Fruit fly (Drosophila melanogaster): Measurements from ENCODE around the gene CG3598.

dm6 chrX:2907105-2907694 is 29.6 kb upstream of the CG3598 start:
- TF ChIP-seq CG6276 (GFP tag; optimal IDR thresholded peaks at IDR 0.05) = no peak
- TF ChIP-seq Lpt (GFP tag; optimal IDR thresholded peaks at IDR 0.05) = no peak
- TF ChIP-seq spab (GFP tag; optimal IDR thresholded peaks at IDR 0.05) = no peak
- peak; percentile 26 for TF ChIP-seq Smox (GFP tag; optimal IDR thresholded peaks at IDR 0.05)
- no peak for TF ChIP-seq CG6854 (GFP tag; optimal IDR thresholded peaks at IDR 0.05)
- no peak for TF ChIP-seq CG6808 (GFP tag; optimal IDR thresholded peaks at IDR 0.05)
- TF ChIP-seq CG32006 (GFP tag; optimal IDR thresholded peaks at IDR 0.05) = peak; percentile 10
- TF ChIP-seq Blimp-1 (GFP tag; optimal IDR thresholded peaks at IDR 0.05) = no peak
- no peak for TF ChIP-seq net (GFP tag; optimal IDR thresholded peaks at IDR 0.05)
- TF ChIP-seq Eip78C (GFP tag) = peak; percentile 75
- TF ChIP-seq svp (GFP tag) = peak; percentile 74
- peak; percentile 55 for TF ChIP-seq Hr39 (GFP tag; optimal IDR thresholded peaks at IDR 0.05)
- TF ChIP-seq Eip93F (GFP tag; optimal IDR thresholded peaks at IDR 0.05) = no peak
- TF ChIP-seq CG10669 (GFP tag; optimal IDR thresholded peaks at IDR 0.05) = peak; percentile 21
